Fruit fly (Drosophila melanogaster): ENCODE results near the gene Cyp4ae1.

The Cyp4ae1 gene

dm6 chrX:2136831-2137452 is 41.9 kb upstream of the Cyp4ae1 start (continued):
- TF ChIP-seq CG9876 (GFP tag; optimal IDR thresholded peaks at IDR 0.05) = peak; percentile 99
- TF ChIP-seq ap (GFP tag; IDR thresholded peaks at IDR 0.05) = peak; percentile 100
- peak; percentile 100 for TF ChIP-seq CG30431 (GFP tag; optimal IDR thresholded peaks at IDR 0.05)
- TF ChIP-seq CG11398 (GFP tag; optimal IDR thresholded peaks at IDR 0.05) = peak; percentile 100
- TF ChIP-seq chm (GFP tag; IDR thresholded peaks at IDR 0.05) = peak; percentile 100
- TF ChIP-seq CG4707 (GFP tag; optimal IDR thresholded peaks at IDR 0.05) = peak; percentile 99
- peak; percentile 91 for TF ChIP-seq z (GFP tag; IDR thresholded peaks at IDR 0.05)
- no peak for TF ChIP-seq vnd (GFP tag; IDR thresholded peaks at IDR 0.05; ENCODE audit: partially characterized antibody)
- TF ChIP-seq CG10543 (GFP tag; optimal IDR thresholded peaks at IDR 0.05) = peak; percentile 96
- TF ChIP-seq NC2α (GFP tag; optimal IDR thresholded peaks at IDR 0.05) = peak; percentile 100
- TF ChIP-seq CG7786 (GFP tag; optimal IDR thresholded peaks at IDR 0.05) = peak; percentile 100
- TF ChIP-seq fd96Cb (tag; optimal IDR thresholded peaks at IDR 0.05) = peak; percentile 100
- peak; percentile 100 for TF ChIP-seq twi (tag; optimal IDR thresholded peaks at IDR 0.05)
- peak; percentile 100 for TF ChIP-seq Side (GFP tag; optimal IDR thresholded peaks at IDR 0.05)
- TF ChIP-seq CG34422 (GFP tag; IDR thresholded peaks at IDR 0.05) = peak; percentile 100
- TF ChIP-seq CG6175 (GFP tag; IDR thresholded peaks at IDR 0.05) = peak; percentile 100
- TF ChIP-seq CG13287 (GFP tag; IDR thresholded peaks at IDR 0.05; ENCODE audit: partially characterized antibody) = no peak
- peak; percentile 100 for TF ChIP-seq otp (GFP tag; IDR thresholded peaks at IDR 0.05)
- TF ChIP-seq CG7928 (GFP tag; optimal IDR thresholded peaks at IDR 0.05) = peak; percentile 89
- TF ChIP-seq Dad (GFP tag; optimal IDR thresholded peaks at IDR 0.05) = peak; percentile 100
- TF ChIP-seq Gsc (GFP tag; IDR thresholded peaks at IDR 0.05) = peak; percentile 100
- TF ChIP-seq CG3281 (GFP tag; optimal IDR thresholded peaks at IDR 0.05) = peak; percentile 99
- TF ChIP-seq onecut (GFP tag; IDR thresholded peaks at IDR 0.05) = peak; percentile 99
- peak; percentile 100 for TF ChIP-seq grau (tag; optimal IDR thresholded peaks at IDR 0.05)
- TF ChIP-seq CG10979 (tag; optimal IDR thresholded peaks at IDR 0.05) = peak; percentile 100
- TF ChIP-seq D19A (tag; optimal IDR thresholded peaks at IDR 0.05) = peak; percentile 98
- TF ChIP-seq B-H1 (GFP tag; IDR thresholded peaks at IDR 0.05) = peak; percentile 100
- TF ChIP-seq B-H2 (GFP tag; optimal IDR thresholded peaks at IDR 0.05) = peak; percentile 99
- TF ChIP-seq schlank (tag; optimal IDR thresholded peaks at IDR 0.05) = peak; percentile 100
- TF ChIP-seq NFAT (GFP tag; IDR thresholded peaks at IDR 0.05) = peak; percentile 100
- peak; percentile 99 for TF ChIP-seq CG13894 (tag; optimal IDR thresholded peaks at IDR 0.05)
- peak; percentile 100 for TF ChIP-seq CG4730 (GFP tag; IDR thresholded peaks at IDR 0.05)
- peak; percentile 99 for TF ChIP-seq CG7987 (GFP tag; optimal IDR thresholded peaks at IDR 0.05)
- TF ChIP-seq Elba2 (GFP tag; optimal IDR thresholded peaks at IDR 0.05) = peak; percentile 100
- peak; percentile 100 for TF ChIP-seq CG1529 (GFP tag; optimal IDR thresholded peaks at IDR 0.05)
- TF ChIP-seq CG33557 (GFP tag; optimal IDR thresholded peaks at IDR 0.05) = peak; percentile 100
- TF ChIP-seq CG7357 (GFP tag; IDR thresholded peaks at IDR 0.05) = peak; percentile 99
- TF ChIP-seq ken (GFP tag; IDR thresholded peaks at IDR 0.05) = peak; percentile 100
- peak; percentile 100 for TF ChIP-seq wor (GFP tag; IDR thresholded peaks at IDR 0.05)
- TF ChIP-seq sr (GFP tag; IDR thresholded peaks at IDR 0.05) = peak; percentile 100
- peak; percentile 100 for TF ChIP-seq CG2875 (GFP tag; optimal IDR thresholded peaks at IDR 0.05)
- TF ChIP-seq fd3F (GFP tag; optimal IDR thresholded peaks at IDR 0.05) = peak; percentile 100
- peak; percentile 98 for TF ChIP-seq CG17186 (GFP tag; optimal IDR thresholded peaks at IDR 0.05)
- peak; percentile 100 for TF ChIP-seq ro (GFP tag; IDR thresholded peaks at IDR 0.05)
- peak; percentile 96 for TF ChIP-seq sd (tag; optimal IDR thresholded peaks at IDR 0.05)
- peak; percentile 100 for TF ChIP-seq bab2 (GFP tag; optimal IDR thresholded peaks at IDR 0.05)
- peak in 1 of 2 experiments; percentile 84 for TF ChIP-seq pan (optimal IDR thresholded peaks at IDR 0.05)
- TF ChIP-seq pan (GFP tag; optimal IDR thresholded peaks at IDR 0.05 in 1 of 2, IDR thresholded peaks at IDR 0.05 in 1 of 2) = peak; percentile 85 to 100
- peak; percentile 100 for TF ChIP-seq CG2202 (tag; optimal IDR thresholded peaks at IDR 0.05)
- TF ChIP-seq dimm (GFP tag; IDR thresholded peaks at IDR 0.05) = peak; percentile 100
- TF ChIP-seq phol (tag; optimal IDR thresholded peaks at IDR 0.05) = peak; percentile 100
